Fruit fly (Drosophila melanogaster): Measurements from ENCODE around the gene CG33645.

CG33645 gene

dm6 chr2L:13571791-13572451 is 39.3 kb downstream of the CG33645 start:
- TF ChIP-seq ttk (optimal IDR thresholded peaks at IDR 0.05): no peak
- no peak for TF ChIP-seq insv (optimal IDR thresholded peaks at IDR 0.05)
- no peak for TF ChIP-seq Sin3A (optimal IDR thresholded peaks at IDR 0.05)
- no peak for TF ChIP-seq h (optimal IDR thresholded peaks at IDR 0.05)
- TF ChIP-seq Myc (optimal IDR thresholded peaks at IDR 0.05): no peak
- TF ChIP-seq psq (optimal IDR thresholded peaks at IDR 0.05): no peak

All from Kc167 (cell line).